Worm (Caenorhabditis elegans): ENCODE data around the gene ZK1307.9.

Gene ZK1307.9

ce11 chrII:9686663-9687193 is 37.4 kb downstream of the ZK1307.9 start, which contains the start of gene ZK1320.9 (continued):
- TF ChIP-seq Y5F2A.4 (GFP tag; optimal IDR thresholded peaks at IDR 0.05) (no peak), ztf-11 (tag; optimal IDR thresholded peaks at IDR 0.05) (no peak), zfp-3 (GFP tag; conservative IDR thresholded peaks at IDR 0.05) (no peak), dpl-1 (GFP tag; optimal IDR thresholded peaks at IDR 0.05) (peak; percentile 23)

- TF ChIP-seq fkh-10 (GFP tag; optimal IDR thresholded peaks at IDR 0.05) (peak; percentile 89), nhr-237 (tag; optimal IDR thresholded peaks at IDR 0.05) (no peak), pha-4 (GFP tag; IDR thresholded peaks at IDR 0.05) (no peak), pha-4 (tag; optimal IDR thresholded peaks at IDR 0.05) (no peak), ces-1 (GFP tag; optimal IDR thresholded peaks at IDR 0.05) (peak; percentile 73), spr-1 (tag; optimal IDR thresholded peaks at IDR 0.05) (no peak), lsy-2 (tag; optimal IDR thresholded peaks at IDR 0.05) (peak in 1 of 2 experiments; percentile 12), zag-1 (tag; optimal IDR thresholded peaks at IDR 0.05) (no peak), ctbp-1 (GFP tag; IDR thresholded peaks at IDR 0.05) (peak; percentile 64), lin-13 (GFP tag; optimal IDR thresholded peaks at IDR 0.05) (no peak)
These were observed 40.9 kb downstream of the ZK1307.9 start for ce11 chrII:9690067-9690632.

ce11 chrII:9691839-9692238 is 42.5 kb downstream of the ZK1307.9 start, which contains the start of gene nlp-11:
Gene nlp-11 (minus strand): TSS chrII:9691939.
- no peak for TF ChIP-seq egl-43 (GFP tag; IDR thresholded peaks at IDR 0.05)
- no peak for TF ChIP-seq nhr-77 (tag; optimal IDR thresholded peaks at IDR 0.05)
- TF ChIP-seq lim-7 (GFP tag; IDR thresholded peaks at IDR 0.05), result no peak
- peak in 1 of 2 experiments; percentile 57 for TF ChIP-seq unc-62 (GFP tag; optimal IDR thresholded peaks at IDR 0.05 in 1 of 2)
- no peak for TF ChIP-seq unc-62 (tag; optimal IDR thresholded peaks at IDR 0.05)
- TF ChIP-seq gei-8 (GFP tag; optimal IDR thresholded peaks at IDR 0.05), result no peak
- no peak for TF ChIP-seq saeg-2 (GFP tag; IDR thresholded peaks at IDR 0.05)
- TF ChIP-seq sdz-12 (GFP tag; optimal IDR thresholded peaks at IDR 0.05), result no peak

- TF ChIP-seq unc-62 (GFP tag; optimal IDR thresholded peaks at IDR 0.05 in 1 of 2) (peak in 1 of 2 experiments; percentile 95), unc-62 (tag; optimal IDR thresholded peaks at IDR 0.05) (no peak), F44E2.7 (GFP tag; IDR thresholded peaks at IDR 0.05) (no peak)
These were observed 46.7 kb downstream of the ZK1307.9 start for ce11 chrII:9695942-9696341.

ce11 chrII:9700363-9700762 is 51.1 kb downstream of the ZK1307.9 start, which contains the start of the genes Y53C12A.8 and Y53C12A.7:
Gene Y53C12A.8 (minus strand): TSS chrII:9700463.
Gene Y53C12A.7 (plus strand): TSS chrII:9700543.
- TF ChIP-seq T26A8.4 (GFP tag; IDR thresholded peaks at IDR 0.05) (no peak), zip-11 (GFP tag; IDR thresholded peaks at IDR 0.05) (no peak), lin-1 (GFP tag; IDR thresholded peaks at IDR 0.05) (no peak), spr-1 (tag; optimal IDR thresholded peaks at IDR 0.05) (no peak), nhr-102 (tag; optimal IDR thresholded peaks at IDR 0.05) (no peak)
